Fruit fly (Drosophila melanogaster) whole organism, embryonic: ENCODE measurements around the gene yl.

Experiments
- ATbp ChIP-seq: fragments of 200-800 bp; sonication (Bioruptor generic); optimal IDR thresholded peaks from 2 replicates; lab custom pipeline; 2017; ENCODE audit warnings: missing biosample characterization, mild to moderate bottlenecking, missing genetic modification characterization, missing genetic modification reagents
- Awh ChIP-seq: fragments of 200-800 bp; sonication (Bioruptor generic); IDR thresholded peaks from 2 replicates; pipeline ENCODE4, ENCODE4 v1.3.6; 2022; ENCODE audit warnings: missing biosample characterization, missing genetic modification characterization
- CG1024 ChIP-seq: fragments of 200-800 bp; sonication (Bioruptor generic); IDR thresholded peaks from 2 replicates; pipeline ENCODE4 v1.3.6; 2022; ENCODE audit warnings: missing biosample characterization, missing genetic modification characterization
- CG10462 ChIP-seq: fragments of 200-800 bp; sonication (Bioruptor generic); optimal IDR thresholded peaks from 2 replicates; lab custom pipeline; 2016; ENCODE audit warnings: missing biosample characterization, missing genetic modification characterization
- CG12071 ChIP-seq: fragments of 200-800 bp; sonication (Bioruptor generic); optimal IDR thresholded peaks from 3 replicates; lab custom pipeline; 2018; ENCODE audit warnings: missing biosample characterization, mild to moderate bottlenecking, missing genetic modification characterization
- CG12155 ChIP-seq: fragments of 200-800 bp; sonication (Bioruptor generic); optimal IDR thresholded peaks from 3 replicates; lab custom pipeline; 2016; ENCODE audit warnings: missing biosample characterization, missing genetic modification characterization
- CG12391 ChIP-seq: fragments of 200-800 bp; sonication (Bioruptor generic); optimal IDR thresholded peaks from 3 replicates; lab custom pipeline; 2018; ENCODE audit warnings: missing biosample characterization, mild to moderate bottlenecking, missing genetic modification characterization, moderate library complexity
- CG13424 ChIP-seq: fragments of 200-800 bp; sonication (Bioruptor generic); optimal IDR thresholded peaks from 2 replicates; lab custom pipeline; 2019; ENCODE audit warnings: missing biosample characterization, mild to moderate bottlenecking, missing genetic modification characterization, moderate library complexity
- CG14710 ChIP-seq: fragments of 200-800 bp; sonication (Bioruptor generic); optimal IDR thresholded peaks from 3 replicates; lab custom pipeline; 2019; ENCODE audit warnings: missing biosample characterization, mild to moderate bottlenecking, missing genetic modification characterization, moderate library complexity
- CG14860 ChIP-seq: fragments of 200-800 bp; sonication (Bioruptor generic); IDR thresholded peaks from 3 replicates; pipeline ENCODE4 v1.3.6; 2022; ENCODE audit warnings: missing biosample characterization, missing genetic modification characterization; ENCODE audit not compliant: partially characterized antibody
- CG1602 ChIP-seq: fragments of 200-800 bp; sonication (Bioruptor generic); optimal IDR thresholded peaks from 3 replicates; lab custom pipeline; 2016; ENCODE audit warnings: missing biosample characterization, missing genetic modification characterization
- CG2120 ChIP-seq: fragments of 200-800 bp; sonication (Bioruptor generic); optimal IDR thresholded peaks from 3 replicates; lab custom pipeline; 2016; ENCODE audit warnings: missing biosample characterization, missing genetic modification characterization
- CG4282 ChIP-seq: fragments of 200-800 bp; sonication (Bioruptor generic); optimal IDR thresholded peaks from 2 replicates; lab custom pipeline; 2016; ENCODE audit warnings: missing biosample characterization, missing genetic modification characterization
- CG5180 ChIP-seq: fragments of 200-800 bp; sonication (Bioruptor generic); optimal IDR thresholded peaks from 3 replicates; lab custom pipeline; 2017; ENCODE audit warnings: missing biosample characterization, missing genetic modification characterization, mild to moderate bottlenecking, moderate library complexity, missing genetic modification reagents
- CG9437 ChIP-seq: fragments of 200-800 bp; sonication (Bioruptor generic); optimal IDR thresholded peaks from 2 replicates; lab custom pipeline; 2018; ENCODE audit warnings: missing biosample characterization, mild to moderate bottlenecking, missing genetic modification characterization
- CG9797 ChIP-seq: fragments of 200-800 bp; sonication (Bioruptor generic); optimal IDR thresholded peaks from 3 replicates; lab custom pipeline; 2018; ENCODE audit warnings: missing biosample characterization, mild to moderate bottlenecking, missing genetic modification characterization
- CG9817 ChIP-seq: fragments of 200-800 bp; sonication (Bioruptor generic); optimal IDR thresholded peaks from 2 replicates; lab custom pipeline; 2018; ENCODE audit warnings: missing biosample characterization, mild to moderate bottlenecking, missing genetic modification characterization, moderate library complexity
- Dll ChIP-seq: fragments of 200-800 bp; sonication (Bioruptor generic); IDR thresholded peaks from 4 replicates; pipeline ENCODE4 v1.3.6; 2022; ENCODE audit warnings: missing biosample characterization, missing genetic modification characterization; ENCODE audit not compliant: partially characterized antibody
- Doc3 ChIP-seq: fragments of 200-800 bp; sonication (Bioruptor generic); IDR thresholded peaks from 3 replicates; pipeline ENCODE4 v1.3.6; 2022; ENCODE audit warnings: missing biosample characterization, missing genetic modification characterization; ENCODE audit not compliant: partially characterized antibody
- Ets97D ChIP-seq: fragments of 200-800 bp; sonication (Bioruptor generic); optimal IDR thresholded peaks from 3 replicates; lab custom pipeline; 2016; ENCODE audit warnings: missing biosample characterization, missing genetic modification characterization
- Mrtf ChIP-seq: fragments of 200-800 bp; sonication (Bioruptor generic); IDR thresholded peaks from 3 replicates; pipeline ENCODE4 v1.3.6; 2022; ENCODE audit warnings: missing biosample characterization, missing genetic modification characterization
- NFAT ChIP-seq: fragments of 200-800 bp; sonication (Bioruptor generic); IDR thresholded peaks from 2 replicates; pipeline ENCODE4 v1.3.6; 2022; ENCODE audit warnings: missing biosample characterization, missing genetic modification characterization
- Opbp ChIP-seq: fragments of 200-800 bp; sonication (Bioruptor generic); IDR thresholded peaks from 3 replicates; pipeline ENCODE4 v1.3.6; 2022; ENCODE audit warnings: missing biosample characterization, missing genetic modification characterization; ENCODE audit not compliant: partially characterized antibody
- Ptx1 ChIP-seq: fragments of 200-800 bp; sonication (Bioruptor generic); IDR thresholded peaks from 2 replicates; pipeline ENCODE4 v1.3.6; 2022; ENCODE audit warnings: missing biosample characterization, missing genetic modification characterization
- Ravus ChIP-seq: fragments of 200-800 bp; sonication (Bioruptor generic); IDR thresholded peaks from 2 replicates; pipeline ENCODE4 v1.3.6; 2022; ENCODE audit warnings: missing biosample characterization, missing genetic modification characterization
- Scr ChIP-seq: fragments of 200-800 bp; sonication (Bioruptor generic); IDR thresholded peaks from 2 replicates; pipeline ENCODE4 v1.3.6; 2022; ENCODE audit warnings: missing biosample characterization, missing genetic modification characterization; ENCODE audit not compliant: partially characterized antibody
- Xbp1 ChIP-seq: fragments of 200-800 bp; sonication (Bioruptor generic); optimal IDR thresholded peaks from 3 replicates; lab custom pipeline; 2016; ENCODE audit warnings: missing biosample characterization, mild to moderate bottlenecking, missing genetic modification characterization
- ase ChIP-seq: fragments of 200-800 bp; sonication (Bioruptor generic); IDR thresholded peaks from 3 replicates; pipeline ENCODE4 v1.3.6; 2022; ENCODE audit warnings: missing biosample characterization, missing genetic modification characterization
- az2 ChIP-seq: fragments of 200-800 bp; sonication (Bioruptor generic); optimal IDR thresholded peaks from 3 replicates; lab custom pipeline; 2016; ENCODE audit warnings: missing biosample characterization, missing genetic modification characterization
- cato ChIP-seq: fragments of 200-800 bp; sonication (Bioruptor generic); optimal IDR thresholded peaks from 2 replicates; lab custom pipeline; 2016; ENCODE audit warnings: missing biosample characterization, missing genetic modification characterization, borderline replicate concordance
- dati ChIP-seq: fragments of 200-800 bp; sonication (Bioruptor generic); IDR thresholded peaks from 2 replicates; pipeline ENCODE4 v1.3.6; 2022; ENCODE audit warnings: missing biosample characterization, missing genetic modification characterization
- emc ChIP-seq: fragments of 200-800 bp; sonication (Bioruptor generic); optimal IDR thresholded peaks from 2 replicates; lab custom pipeline; 2016; ENCODE audit warnings: missing biosample characterization, missing genetic modification characterization
- gt ChIP-seq: fragments of 200-800 bp; sonication (Bioruptor generic); IDR thresholded peaks from 2 replicates; pipeline ENCODE4 v1.3.6; 2022; ENCODE audit warnings: missing biosample characterization, missing genetic modification characterization
- hkb ChIP-seq, 2 experiments: fragments of 200-800 bp in 1 of 2; fragments of >200 bp in 1 of 2; sonication (Bioruptor generic) in 1 of 2; IDR thresholded peaks in 1 of 2; optimal IDR thresholded peaks in 1 of 2; 2 replicates each; pipeline versions ENCODE4 v1.3.6 to Lab custom; 2017 to 2022; ENCODE audit warnings: missing biosample characterization in 1 of 2, missing genetic modification characterization in 1 of 2
- insv ChIP-seq, 2 experiments: fragments of 200-800 bp; sonication (Bioruptor generic); optimal IDR thresholded peaks; 3 replicates each; lab custom pipeline; 2016 to 2018; ENCODE audit warnings: missing biosample characterization in 2 of 2, missing genetic modification characterization in 2 of 2
- nerfin-2 ChIP-seq: fragments of 200-800 bp; sonication (Bioruptor generic); IDR thresholded peaks from 2 replicates; pipeline ENCODE4 v1.3.6; 2022; ENCODE audit warnings: missing biosample characterization, missing genetic modification characterization; ENCODE audit not compliant: partially characterized antibody
- prd ChIP-seq, 3 experiments: fragments of >200 bp in 2 of 3; fragments of 200-800 bp in 1 of 3; sonication (Bioruptor generic) in 1 of 3; optimal IDR thresholded peaks in 2 of 3; IDR thresholded peaks in 1 of 3; 2 replicates in 2 of 3; 3 replicates in 1 of 3; pipeline versions ENCODE4 v1.3.6 to Lab custom; 2017 to 2022; ENCODE audit warnings: missing biosample characterization in 1 of 3, missing genetic modification characterization in 1 of 3
- sens-2 ChIP-seq: fragments of 200-800 bp; sonication (Bioruptor generic); IDR thresholded peaks from 2 replicates; pipeline ENCODE4 v1.3.6; 2022; ENCODE audit warnings: missing biosample characterization, missing genetic modification characterization
- shn ChIP-seq: fragments of 200-800 bp; sonication (Bioruptor generic); optimal IDR thresholded peaks from 3 replicates; lab custom pipeline; 2016; ENCODE audit warnings: missing biosample characterization, missing genetic modification characterization
- sisA ChIP-seq: fragments of 200-800 bp; sonication (Bioruptor generic); IDR thresholded peaks from 2 replicates; pipeline ENCODE4 v1.3.6; 2022; ENCODE audit warnings: missing biosample characterization, missing genetic modification characterization
- sr ChIP-seq: fragments of 200-800 bp; sonication (Bioruptor generic); IDR thresholded peaks from 3 replicates; pipeline ENCODE4 v1.3.6; 2022; ENCODE audit warnings: missing biosample characterization, missing genetic modification characterization
- tna ChIP-seq: fragments of 200-800 bp; sonication (Bioruptor generic); IDR thresholded peaks from 2 replicates; pipeline ENCODE4 v1.3.6; 2022; ENCODE audit warnings: missing biosample characterization, missing genetic modification characterization; ENCODE audit not compliant: partially characterized antibody
- unc-4 ChIP-seq: fragments of 200-800 bp; sonication (Bioruptor generic); IDR thresholded peaks from 2 replicates; pipeline ENCODE4 v1.3.6; 2022; ENCODE audit warnings: missing biosample characterization, missing genetic modification characterization; ENCODE audit not compliant: partially characterized antibody
- vnd ChIP-seq: fragments of 200-800 bp; sonication (Bioruptor generic); IDR thresholded peaks from 3 replicates; pipeline ENCODE4 v1.3.6; 2022; ENCODE audit warnings: missing biosample characterization, missing genetic modification characterization; ENCODE audit not compliant: partially characterized antibody
- wor ChIP-seq: fragments of 200-800 bp; sonication (Bioruptor generic); IDR thresholded peaks from 2 replicates; pipeline ENCODE4 v1.3.6; 2022; ENCODE audit warnings: missing biosample characterization, missing genetic modification characterization
- zfh2 ChIP-seq: fragments of 200-800 bp; sonication (Bioruptor generic); optimal IDR thresholded peaks from 2 replicates; lab custom pipeline; 2016; ENCODE audit warnings: missing biosample characterization, missing genetic modification characterization

Gene yl

DNA sequence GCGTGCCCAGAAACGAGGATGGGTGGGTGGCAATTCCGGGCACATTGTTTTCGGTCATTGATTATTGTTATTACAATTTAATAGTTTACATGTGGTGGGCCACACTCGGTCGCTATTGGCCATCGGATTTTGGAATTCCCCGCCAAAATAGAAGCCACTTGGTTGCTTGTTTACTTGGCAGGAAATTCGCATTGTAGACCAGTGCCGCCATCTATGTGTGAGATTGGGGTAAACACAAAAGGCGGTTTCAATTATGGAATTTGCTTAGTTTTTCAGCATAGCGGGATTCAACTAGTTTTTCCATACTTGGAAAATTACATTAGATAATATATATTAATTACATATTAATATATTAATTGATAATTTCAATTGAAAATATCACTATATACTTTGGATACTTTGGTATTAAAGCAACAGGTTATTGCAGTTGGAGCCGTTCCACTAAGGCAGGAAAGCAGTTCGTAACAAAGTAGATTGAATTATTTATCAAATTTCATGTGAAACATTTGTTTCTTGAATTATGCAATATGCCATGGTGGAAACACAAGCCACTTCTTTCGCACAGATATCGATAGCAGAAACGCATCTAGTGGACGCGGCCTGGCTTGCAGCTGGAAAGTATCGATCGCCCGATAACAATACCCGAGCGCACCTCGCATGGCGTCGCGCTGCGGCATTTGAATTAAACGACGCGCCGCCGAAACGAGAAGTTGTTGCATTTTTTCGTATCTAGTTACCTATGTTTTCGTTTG is 54.2 kb downstream of the yl start, which contains the start of gene mud (continued):
- TF ChIP-seq ase (GFP tag; lab: Robert Waterston, UW) (peak; percentile 47; the same call in 1 of the 3 replicates), dati (GFP tag; lab: Robert Waterston, UW) (no peak), az2 (GFP tag; lab: Kevin White, UChicago) (peak; percentile 18), CG12155 (GFP tag; lab: Kevin White, UChicago) (no peak), sr (no peak), Awh (GFP tag; lab: Robert Waterston, UW) (0 out of 2 replicates have a peak, but pooled peaks have one; percentile 38), tna (GFP tag; lab: Robert Waterston, UW) (peak; percentile 68), wor (GFP tag; lab: Robert Waterston, UW) (no peak), CG1602 (GFP tag; lab: Kevin White, UChicago) (no peak), hkb (optimal IDR thresholded peaks at IDR 0.05; lab: Kevin White, UChicago) (no peak), hkb (GFP tag; IDR thresholded peaks at IDR 0.05; lab: Robert Waterston, UW) (no peak), CG4282 (GFP tag; lab: Kevin White, UChicago) (no peak), cato (GFP tag; lab: Kevin White, UChicago) (peak; percentile 19), CG10462 (GFP tag; lab: Kevin White, UChicago) (no peak), CG9437 (GFP tag; lab: Kevin White, UChicago) (peak; percentile 20), CG12391 (tag; lab: Kevin White, UChicago) (peak; percentile 58), CG5180 (GFP tag; lab: Kevin White, UChicago) (no peak), sens-2 (no peak), sisA (GFP tag; lab: Robert Waterston, UW) (0 out of 2 replicates have a peak, but pooled peaks have one; percentile 30), Ets97D (peak; percentile 19), prd (optimal IDR thresholded peaks at IDR 0.05; lab: Kevin White, UChicago) (no peak), prd (GFP tag; IDR thresholded peaks at IDR 0.05; lab: Robert Waterston, UW) (peak; percentile 66; the same call in 2 of the 3 replicates), CG14710 (peak; percentile 71), CG14860 (GFP tag; lab: Robert Waterston, UW) (peak; percentile 72; the same call in 2 of the 3 replicates), Ptx1 (GFP tag; lab: Robert Waterston, UW) (peak; percentile 36; the same call in 1 of the 2 replicates), CG12071 (no peak), ATbp (GFP tag; lab: Kevin White, UChicago) (peak; percentile 4), emc (GFP tag; lab: Kevin White, UChicago) (no peak), Mrtf (GFP tag; lab: Robert Waterston, UW) (0 out of 3 replicates have a peak, but pooled peaks have one; percentile 33), CG1024 (GFP tag; lab: Robert Waterston, UW) (peak; percentile 46; the same call in 1 of the 2 replicates), insv (GFP tag; optimal IDR thresholded peaks at IDR 0.05; lab: Kevin White, UChicago) (peak in 1 of 2 experiments; percentile 14), Ravus (GFP tag; lab: Robert Waterston, UW) (no peak), Dll (GFP tag; lab: Robert Waterston, UW) (peak; percentile 67), CG9817 (peak; percentile 4), zfh2 (peak; percentile 20), CG2120 (peak; percentile 26), NFAT (GFP tag; lab: Robert Waterston, UW) (0 out of 2 replicates have a peak, but pooled peaks have one; percentile 26), CG9797 (peak; percentile 30), CG13424 (tag; lab: Kevin White, UChicago) (peak; percentile 10), shn (GFP tag; lab: Kevin White, UChicago) (no peak), Xbp1 (GFP tag; lab: Kevin White, UChicago) (peak; percentile 37), gt (GFP tag; lab: Robert Waterston, UW) (peak; percentile 56), nerfin-2 (GFP tag; lab: Robert Waterston, UW) (peak; percentile 69), Doc3 (peak; percentile 45; the same call in 1 of the 3 replicates), Scr (GFP tag; lab: Robert Waterston, UW) (peak; percentile 71), Opbp (GFP tag; lab: Robert Waterston, UW) (peak; percentile 69; the same call in 2 of the 3 replicates), unc-4 (GFP tag; lab: Robert Waterston, UW) (peak; percentile 54), vnd (GFP tag; lab: Robert Waterston, UW) (peak; percentile 74)
